Worm (Caenorhabditis elegans): ENCODE results near the gene ilys-3.
A peak's percentile ranks its signal among the peaks of the same experiment; 100 is the strongest.

ilys-3 gene

ce11 chrIV:2488520-2488919, 24.3 kb downstream of the ilys-3 start, which contains the start of gene Y69A2AR.19:
Gene Y69A2AR.19 (plus strand): TSS chrIV:2488820.
- no peak for TF ChIP-seq ztf-22 (GFP tag; optimal IDR thresholded peaks at IDR 0.05)
- no peak for TF ChIP-seq attf-3 (GFP tag; conservative IDR thresholded peaks at IDR 0.05)
- TF ChIP-seq attf-6 (GFP tag; IDR thresholded peaks at IDR 0.05) = no peak
- no peak for TF ChIP-seq hmg-1.2 (GFP tag; IDR thresholded peaks at IDR 0.05)
- no peak for TF ChIP-seq akir-1 (GFP tag; optimal IDR thresholded peaks at IDR 0.05)
- no peak for TF ChIP-seq chd-7 (tag; optimal IDR thresholded peaks at IDR 0.05)
- no peak for TF ChIP-seq F33H1.4 (GFP tag; IDR thresholded peaks at IDR 0.05)
- TF ChIP-seq Y67H2A.10 (GFP tag; conservative IDR thresholded peaks at IDR 0.05) = no peak
- TF ChIP-seq rcor-1 (GFP tag; IDR thresholded peaks at IDR 0.05) = no peak
- no peak for TF ChIP-seq repo-1 (tag; optimal IDR thresholded peaks at IDR 0.05)
- TF ChIP-seq lin-54 (GFP tag; optimal IDR thresholded peaks at IDR 0.05) = no peak
- TF ChIP-seq dpl-1 (GFP tag; optimal IDR thresholded peaks at IDR 0.05) = no peak
- TF ChIP-seq xnd-1 (tag; optimal IDR thresholded peaks at IDR 0.05) = no peak
- TF ChIP-seq pha-4 (tag; optimal IDR thresholded peaks at IDR 0.05) = no peak
- TF ChIP-seq B0035.1 (tag; optimal IDR thresholded peaks at IDR 0.05) = no peak
- no peak for TF ChIP-seq let-607 (tag; optimal IDR thresholded peaks at IDR 0.05)

- no peak for TF ChIP-seq B0336.3 (GFP tag; IDR thresholded peaks at IDR 0.05)
- TF ChIP-seq ceh-40 (GFP tag; IDR thresholded peaks at IDR 0.05) = no peak
- no peak for TF ChIP-seq ets-4 (GFP tag; optimal IDR thresholded peaks at IDR 0.05)
- TF ChIP-seq atf-7 (tag; optimal IDR thresholded peaks at IDR 0.05) = no peak
- no peak for TF ChIP-seq egl-44 (GFP tag; IDR thresholded peaks at IDR 0.05)
- no peak for TF ChIP-seq repo-1 (tag; optimal IDR thresholded peaks at IDR 0.05)
- TF ChIP-seq ztf-6 (GFP tag; IDR thresholded peaks at IDR 0.05) = no peak
- no peak for TF ChIP-seq ceh-100 (GFP tag; IDR thresholded peaks at IDR 0.05)
- TF ChIP-seq efl-1 (GFP tag; optimal IDR thresholded peaks at IDR 0.05) = peak; percentile 19
- no peak for TF ChIP-seq F39B2.1 (GFP tag; IDR thresholded peaks at IDR 0.05)
- TF ChIP-seq mel-28 (tag; optimal IDR thresholded peaks at IDR 0.05; ENCODE audit: borderline replicate concordance) = no peak
- peak; percentile 74 for TF ChIP-seq madf-6 (GFP tag; IDR thresholded peaks at IDR 0.05)
- TF ChIP-seq nfya-2 (GFP tag; IDR thresholded peaks at IDR 0.05) = no peak
- no peak for TF ChIP-seq nhr-27 (tag; optimal IDR thresholded peaks at IDR 0.05)
- TF ChIP-seq pha-4 (tag; optimal IDR thresholded peaks at IDR 0.05) = no peak
- TF ChIP-seq attf-6 (GFP tag; IDR thresholded peaks at IDR 0.05) = no peak
- TF ChIP-seq B0035.1 (tag; optimal IDR thresholded peaks at IDR 0.05) = no peak
- no peak for TF ChIP-seq nhr-120 (GFP tag; IDR thresholded peaks at IDR 0.05)
- TF ChIP-seq Y56A3A.18 (GFP tag; IDR thresholded peaks at IDR 0.05) = no peak
- TF ChIP-seq sptf-2 (GFP tag; optimal IDR thresholded peaks at IDR 0.05) = no peak
- TF ChIP-seq athp-1 (tag; optimal IDR thresholded peaks at IDR 0.05) = peak; percentile 1
- TF ChIP-seq F57A8.1 (GFP tag; optimal IDR thresholded peaks at IDR 0.05) = no peak
- no peak for TF ChIP-seq unc-62 (GFP tag; optimal IDR thresholded peaks at IDR 0.05)
- no peak for TF ChIP-seq somi-1 (GFP tag; optimal IDR thresholded peaks at IDR 0.05)
- no peak for TF ChIP-seq fkh-3 (tag; optimal IDR thresholded peaks at IDR 0.05)
- no peak for TF ChIP-seq F22D6.2 (tag; optimal IDR thresholded peaks at IDR 0.05)
- TF ChIP-seq ztf-18 (tag; optimal IDR thresholded peaks at IDR 0.05) = peak; percentile 46
- TF ChIP-seq xnd-1 (tag; optimal IDR thresholded peaks at IDR 0.05) = peak; percentile 38
- no peak for TF ChIP-seq ceh-79 (tag; optimal IDR thresholded peaks at IDR 0.05)
- no peak for TF ChIP-seq lin-26 (GFP tag; IDR thresholded peaks at IDR 0.05)
- no peak for TF ChIP-seq nhr-80 (tag; optimal IDR thresholded peaks at IDR 0.05)
- TF ChIP-seq dox-1 (GFP tag; IDR thresholded peaks at IDR 0.05) = peak; percentile 62
- no peak for TF ChIP-seq B0261.1 (tag; optimal IDR thresholded peaks at IDR 0.05)
- no peak for TF ChIP-seq mxl-1 (tag; optimal IDR thresholded peaks at IDR 0.05)
- TF ChIP-seq rcor-1 (GFP tag; IDR thresholded peaks at IDR 0.05) = no peak
- no peak for TF ChIP-seq ceh-58 (GFP tag; IDR thresholded peaks at IDR 0.05)
- TF ChIP-seq die-1 (tag; optimal IDR thresholded peaks at IDR 0.05) = no peak
- no peak for TF ChIP-seq F55B11.4 (tag; optimal IDR thresholded peaks at IDR 0.05; ENCODE audit: borderline replicate concordance, insufficient read depth)
Observed at ce11 chrIV:2495118-2495785, 31.0 kb downstream of the ilys-3 start, which contains the start of the genes ccdc-12 and Y69A2AR.18. Gene ccdc-12 (minus strand): TSS chrIV:2495174. Gene Y69A2AR.18 (plus strand): TSS chrIV:2495735.

All from whole organism, young adult.